Worm (Caenorhabditis elegans) whole organism, late embryonic: ENCODE measurements around the gene vha-12.

Experiments
- C08G9.2 ChIP-seq: sonication (generic microtip); optimal IDR thresholded peaks from 2 replicates; lab custom pipeline; 2016; ENCODE audit warnings: mild to moderate bottlenecking, missing genetic modification characterization, moderate library complexity, missing compliant biosample characterization
- F13H6.1 ChIP-seq: sonication (generic microtip); optimal IDR thresholded peaks from 2 replicates; lab custom pipeline; 2016; ENCODE audit warnings: missing genetic modification characterization, missing compliant biosample characterization
- K02D7.2 ChIP-seq: sonication (generic microtip); optimal IDR thresholded peaks from 2 replicates; lab custom pipeline; 2017; ENCODE audit warnings: mild to moderate bottlenecking, missing genetic modification characterization, missing compliant biosample characterization
- T23F11.4 ChIP-seq: fragments of 200-800 bp; sonication (Bioruptor generic); optimal IDR thresholded peaks from 2 replicates; lab custom pipeline; 2018; ENCODE audit warnings: mild to moderate bottlenecking, missing genetic modification characterization, missing compliant biosample characterization
- ahr-1 ChIP-seq: sonication (generic microtip); optimal IDR thresholded peaks from 2 replicates; lab custom pipeline; 2016; ENCODE audit warnings: missing genetic modification characterization, missing compliant biosample characterization
- ceh-2 ChIP-seq: sonication (generic microtip); optimal IDR thresholded peaks from 2 replicates; lab custom pipeline; 2016; ENCODE audit warnings: missing genotype, missing genetic modification characterization, missing compliant biosample characterization
- ceh-30 ChIP-seq: fragments of 150-350 bp; optimal IDR thresholded peaks from 2 replicates; lab custom pipeline; 2014; ENCODE audit warnings: missing biosample characterization, missing genetic modification characterization
- ceh-31 ChIP-seq: sonication (generic microtip); optimal IDR thresholded peaks from 2 replicates; lab custom pipeline; 2016; ENCODE audit warnings: missing genetic modification characterization, missing compliant biosample characterization
- ceh-45 ChIP-seq: fragments of 200-800 bp; sonication (Bioruptor generic); IDR thresholded peaks from 2 replicates; pipeline ENCODE4 v1.3.6; 2022; ENCODE audit warnings: missing genetic modification reagents, missing genetic modification characterization, missing compliant biosample characterization
- ceh-48 ChIP-seq: sonication (generic microtip); optimal IDR thresholded peaks from 2 replicates; lab custom pipeline; 2016; ENCODE audit warnings: missing genetic modification characterization, inconsistent platforms, missing compliant biosample characterization
- ceh-9 ChIP-seq: sonication (generic microtip); optimal IDR thresholded peaks from 2 replicates; lab custom pipeline; 2016; ENCODE audit warnings: mild to moderate bottlenecking, missing genetic modification characterization, inconsistent platforms, missing compliant biosample characterization
- che-1 ChIP-seq: sonication (generic microtip); optimal IDR thresholded peaks from 2 replicates; lab custom pipeline; 2016; ENCODE audit warnings: mild to moderate bottlenecking, missing genetic modification characterization, missing compliant biosample characterization
- dmd-4 ChIP-seq: sonication (generic microtip); optimal IDR thresholded peaks from 2 replicates; lab custom pipeline; 2016; ENCODE audit warnings: borderline replicate concordance, missing genetic modification characterization, missing compliant biosample characterization
- dve-1 ChIP-seq: sonication (generic microtip); optimal IDR thresholded peaks from 2 replicates; lab custom pipeline; 2017; ENCODE audit warnings: antibody characterized with exemption, mild to moderate bottlenecking, missing genetic modification characterization, missing compliant biosample characterization
- gmeb-2 ChIP-seq: sonication (generic microtip); optimal IDR thresholded peaks from 2 replicates; lab custom pipeline; 2016; ENCODE audit warnings: missing genetic modification characterization, inconsistent platforms, missing compliant biosample characterization
- hlh-30 ChIP-seq: sonication (generic microtip); optimal IDR thresholded peaks from 2 replicates; lab custom pipeline; 2017; ENCODE audit warnings: antibody characterized with exemption, missing genetic modification characterization, missing compliant biosample characterization; ENCODE audit not compliant: insufficient read depth
- hlh-8 ChIP-seq: sonication (generic microtip); optimal IDR thresholded peaks from 2 replicates; lab custom pipeline; 2016; ENCODE audit warnings: missing genotype, missing genetic modification characterization, missing compliant biosample characterization
- madf-2 ChIP-seq: sonication (generic microtip); optimal IDR thresholded peaks from 2 replicates; lab custom pipeline; 2017; ENCODE audit warnings: missing genetic modification characterization, missing compliant biosample characterization
- nfya-1 ChIP-seq: sonication (generic microtip); optimal IDR thresholded peaks from 2 replicates; lab custom pipeline; 2017; ENCODE audit warnings: missing genetic modification characterization, mild to moderate bottlenecking, missing compliant biosample characterization, antibody characterized with exemption, moderate library complexity
- nhr-11 ChIP-seq: fragments of 150-350 bp; optimal IDR thresholded peaks from 2 replicates; lab custom pipeline; 2014; ENCODE audit warnings: missing biosample characterization, missing genetic modification characterization
- nhr-232 ChIP-seq: sonication (generic microtip); optimal IDR thresholded peaks from 2 replicates; lab custom pipeline; 2016; ENCODE audit warnings: missing genetic modification characterization, missing compliant biosample characterization
- npax-4 ChIP-seq: sonication (generic microtip); optimal IDR thresholded peaks from 2 replicates; lab custom pipeline; 2016; ENCODE audit warnings: missing genetic modification characterization, missing compliant biosample characterization
- pag-3 ChIP-seq: sonication (generic microtip); optimal IDR thresholded peaks from 2 replicates; lab custom pipeline; 2016; ENCODE audit warnings: missing compliant biosample characterization, missing genetic modification characterization, borderline replicate concordance
- pqm-1 ChIP-seq: sonication (generic microtip); optimal IDR thresholded peaks from 2 replicates; lab custom pipeline; 2016; ENCODE audit warnings: missing genetic modification characterization, missing compliant biosample characterization
- pros-1 ChIP-seq: fragments of 150-350 bp; optimal IDR thresholded peaks from 2 replicates; lab custom pipeline; 2014; ENCODE audit warnings: missing biosample characterization, missing genetic modification reagents, missing genetic modification characterization
- ref-2 ChIP-seq: sonication (generic microtip); optimal IDR thresholded peaks from 2 replicates; lab custom pipeline; 2016; ENCODE audit warnings: missing genetic modification characterization, missing compliant biosample characterization
- sdc-2 ChIP-seq: sonication (generic microtip); optimal IDR thresholded peaks from 2 replicates; lab custom pipeline; 2016; ENCODE audit warnings: missing genotype, missing genetic modification characterization, missing compliant biosample characterization
- sox-2 ChIP-seq: fragments of 200-800 bp; sonication (Bioruptor generic); IDR thresholded peaks from 2 replicates; pipeline ENCODE4 v1.3.6; 2022; ENCODE audit warnings: missing genetic modification reagents, missing genetic modification characterization, missing compliant biosample characterization
- sox-4 ChIP-seq: sonication (generic microtip); optimal IDR thresholded peaks from 2 replicates; lab custom pipeline; 2017; ENCODE audit warnings: mild to moderate bottlenecking, missing genetic modification characterization, inconsistent platforms, missing compliant biosample characterization
- syd-9 ChIP-seq: sonication (generic microtip); optimal IDR thresholded peaks from 2 replicates; lab custom pipeline; 2016; ENCODE audit warnings: mild to moderate bottlenecking, missing genetic modification characterization, moderate library complexity, missing compliant biosample characterization
- tbx-2 ChIP-seq: sonication (generic microtip); optimal IDR thresholded peaks from 2 replicates; lab custom pipeline; 2016; ENCODE audit warnings: missing genetic modification characterization, missing compliant biosample characterization
- tbx-7 ChIP-seq: sonication (generic microtip); optimal IDR thresholded peaks from 2 replicates; lab custom pipeline; 2016; ENCODE audit warnings: missing genotype, missing genetic modification characterization, missing compliant biosample characterization
- ttx-3 ChIP-seq: sonication (generic microtip); optimal IDR thresholded peaks from 2 replicates; lab custom pipeline; 2016; ENCODE audit warnings: missing genetic modification reagents, missing genetic modification characterization, missing compliant biosample characterization
- unc-3 ChIP-seq, 2 experiments: fragments of 200-800 bp in 1 of 2; sonication (Bioruptor generic) in 1 of 2; sonication (generic microtip) in 1 of 2; conservative IDR thresholded peaks in 1 of 2; optimal IDR thresholded peaks in 1 of 2; 2 replicates each; pipeline versions ENCODE4 v1.3.6 to Lab custom; 2016 to 2022; ENCODE audit warnings: missing compliant biosample characterization in 2 of 2, missing genetic modification characterization in 2 of 2, missing genetic modification reagents in 1 of 2
- unc-42 ChIP-seq: sonication (generic microtip); optimal IDR thresholded peaks from 2 replicates; lab custom pipeline; 2016; ENCODE audit warnings: missing genotype, missing genetic modification characterization, missing compliant biosample characterization
- unc-55 ChIP-seq: sonication (generic microtip); optimal IDR thresholded peaks from 2 replicates; lab custom pipeline; 2017; ENCODE audit warnings: missing biosample characterization, missing genetic modification reagents, missing genetic modification characterization

The vha-12 gene

ce11 chrX:4151206-4151605 is 39.7 kb upstream of the vha-12 start:
- TF ChIP-seq pag-3 (tag; lab: Kevin White, UChicago) (no peak), ceh-31 (tag; lab: Kevin White, UChicago) (peak; percentile 21)

- no peak for TF ChIP-seq npax-4 (tag; lab: Kevin White, UChicago)
- TF ChIP-seq, all 69 proteins: peak for 0
Measured at ce11 chrX:4153343-4153742, 37.6 kb upstream of the vha-12 start, which contains the start of gene nck-1. Gene nck-1 (minus strand): TSS chrX:4153443.

ce11 chrX:4154784-4155183 is 36.1 kb upstream of the vha-12 start:
- TF ChIP-seq sox-4 (tag; lab: Kevin White, UChicago), result no peak
- TF ChIP-seq nhr-11, result no peak
- TF ChIP-seq ceh-48, result no peak
- TF ChIP-seq pros-1 (tag; lab: Kevin White, UChicago), result no peak
- TF ChIP-seq ceh-45 (GFP tag; lab: Robert Waterston, UW), result no peak
- no peak for TF ChIP-seq unc-42 (tag; lab: Kevin White, UChicago)
- no peak for TF ChIP-seq gmeb-2
- TF ChIP-seq C08G9.2 (tag; lab: Kevin White, UChicago), result no peak
- TF ChIP-seq tbx-7 (tag; lab: Kevin White, UChicago), result no peak
- TF ChIP-seq, all 69 proteins: peak for 0

ce11 chrX:4157896-4158295 is 33.0 kb upstream of the vha-12 start:
- TF ChIP-seq ref-2 (tag; lab: Kevin White, UChicago), result peak; percentile 28
- TF ChIP-seq tbx-2 (tag; lab: Kevin White, UChicago), result peak; percentile 41
- peak; percentile 42 for TF ChIP-seq ceh-31 (tag; lab: Kevin White, UChicago)
- peak; percentile 96 for TF ChIP-seq unc-55 (GFP tag; lab: Kevin White, UChicago)
- TF ChIP-seq nfya-1 (tag; lab: Kevin White, UChicago), result peak; percentile 17
- no peak for TF ChIP-seq pqm-1
- peak; percentile 5 for TF ChIP-seq ceh-2 (tag; lab: Kevin White, UChicago)
- TF ChIP-seq hlh-30 (tag; lab: Kevin White, UChicago), result peak; percentile 52
- TF ChIP-seq syd-9 (tag; lab: Kevin White, UChicago), result no peak
- TF ChIP-seq, all 69 proteins: peak for 7

ce11 chrX:4159185-4159871 is 31.6 kb upstream of the vha-12 start:
- TF ChIP-seq unc-42 (tag; lab: Kevin White, UChicago) (peak; percentile 93), T23F11.4 (GFP tag; lab: Kevin White, UChicago) (no peak), pag-3 (tag; lab: Kevin White, UChicago) (no peak)
- TF ChIP-seq, all 69 proteins: peak for 1

- TF ChIP-seq nhr-232 (no peak), dve-1 (tag; lab: Kevin White, UChicago) (no peak), madf-2 (tag; lab: Kevin White, UChicago) (no peak), nhr-11 (no peak), sox-2 (GFP tag; lab: Robert Waterston, UW) (no peak), ttx-3 (tag; lab: Kevin White, UChicago) (no peak), che-1 (tag; lab: Kevin White, UChicago) (no peak), unc-3 (GFP tag; conservative IDR thresholded peaks at IDR 0.05; lab: Robert Waterston, UW) (no peak), unc-3 (tag; optimal IDR thresholded peaks at IDR 0.05; lab: Kevin White, UChicago) (no peak), F13H6.1 (tag; lab: Kevin White, UChicago) (no peak), dmd-4 (tag; lab: Kevin White, UChicago) (no peak), ceh-9 (tag; lab: Kevin White, UChicago) (no peak), tbx-2 (tag; lab: Kevin White, UChicago) (no peak), ceh-30 (tag; lab: Kevin White, UChicago) (no peak), sdc-2 (tag; lab: Kevin White, UChicago) (no peak), K02D7.2 (tag; lab: Kevin White, UChicago) (no peak), hlh-8 (no peak), unc-42 (tag; lab: Kevin White, UChicago) (no peak), ahr-1 (tag; lab: Kevin White, UChicago) (no peak)
- TF ChIP-seq, all 69 proteins: peak for 0
Measured at ce11 chrX:4159929-4160328, 31.0 kb upstream of the vha-12 start.
